Worm (Caenorhabditis elegans) whole organism, midembryonic: ENCODE measurements around the gene sfxn-1.3.

Experiments
- T22C8.4 ChIP-seq: fragments of 200-800 bp; sonication (Bioruptor generic); IDR thresholded peaks from 2 replicates; pipeline ENCODE4 v1.3.6; 2022; ENCODE audit warnings: missing genetic modification characterization, missing compliant biosample characterization
- cog-1 ChIP-seq: sonication (generic microtip); optimal IDR thresholded peaks from 2 replicates; lab custom pipeline; 2016; ENCODE audit warnings: missing genetic modification characterization, missing compliant biosample characterization
- flt-1 ChIP-seq: fragments of 200-800 bp; sonication (Bioruptor generic); IDR thresholded peaks from 2 replicates; pipeline ENCODE4 v1.3.6; 2022; ENCODE audit warnings: missing genetic modification characterization, missing compliant biosample characterization
- klf-2 ChIP-seq: fragments of 200-800 bp; sonication (Bioruptor generic); conservative IDR thresholded peaks from 2 replicates; pipeline ENCODE4 v1.3.6; 2022; ENCODE audit warnings: missing genetic modification reagents, missing genetic modification characterization, missing compliant biosample characterization
- med-1 ChIP-seq: sonication (generic microtip); optimal IDR thresholded peaks from 2 replicates; lab custom pipeline; 2017; ENCODE audit warnings: missing genetic modification characterization, mild to moderate bottlenecking, missing compliant biosample characterization, antibody characterized with exemption, missing genetic modification reagents; ENCODE audit not compliant: insufficient read depth
- tab-1 ChIP-seq: fragments of 200-800 bp; sonication (Bioruptor generic); IDR thresholded peaks from 2 replicates; pipeline ENCODE4 v1.3.6; 2022; ENCODE audit warnings: missing genetic modification characterization, missing compliant biosample characterization
- ztf-23 ChIP-seq: fragments of 200-800 bp; sonication (Bioruptor generic); IDR thresholded peaks from 2 replicates; pipeline ENCODE4 v1.3.6; 2022; ENCODE audit warnings: missing genetic modification reagents, missing genetic modification characterization, missing compliant biosample characterization
- ztf-29 ChIP-seq: fragments of 200-800 bp; sonication (Bioruptor generic); IDR thresholded peaks from 2 replicates; pipeline ENCODE4 v1.3.6; 2022; ENCODE audit warnings: missing genetic modification reagents, missing genetic modification characterization, missing compliant biosample characterization

- no peak for TF ChIP-seq T22C8.4 (GFP tag; lab: Robert Waterston, UW)
- no peak for TF ChIP-seq med-1
- no peak for TF ChIP-seq ztf-29 (GFP tag; lab: Robert Waterston, UW)
- no peak for TF ChIP-seq klf-2
- TF ChIP-seq cog-1 (tag; lab: Kevin White, UChicago) = no peak
- no peak for TF ChIP-seq flt-1 (GFP tag; lab: Robert Waterston, UW)
- no peak for TF ChIP-seq tab-1 (GFP tag; lab: Robert Waterston, UW)
- no peak for TF ChIP-seq ztf-23 (GFP tag; lab: Robert Waterston, UW)
These were observed 5.2 kb upstream of the sfxn-1.3 start for ce11 chrV:15721431-15721830.
